Worm (Caenorhabditis elegans) whole organism, mixed stage, embryonic: ENCODE measurements around the gene wdr-60.

ENCODE experiments used
- M03D4.4 ChIP-seq: sonication (generic microtip); optimal IDR thresholded peaks from 2 replicates; lab custom pipeline; 2017; ENCODE audit warnings: mild to moderate bottlenecking, missing genetic modification characterization, missing compliant biosample characterization
- bed-3 ChIP-seq: fragments of 200-800 bp; sonication (Bioruptor generic); optimal IDR thresholded peaks from 3 replicates; lab custom pipeline; 2018; ENCODE audit warnings: mild to moderate bottlenecking, missing genetic modification characterization, moderate library complexity, missing compliant biosample characterization
- ceh-39 ChIP-seq: fragments of 150-350 bp; optimal IDR thresholded peaks from 2 replicates; lab custom pipeline; 2014; ENCODE audit warnings: missing biosample characterization, missing genetic modification characterization
- ceh-43 ChIP-seq: fragments of 200-800 bp; sonication (Bioruptor generic); optimal IDR thresholded peaks from 2 replicates; lab custom pipeline; 2018; ENCODE audit warnings: mild to moderate bottlenecking, missing genetic modification characterization, moderate library complexity, missing compliant biosample characterization
- ceh-83 ChIP-seq: fragments of 200-800 bp; sonication (Bioruptor generic); optimal IDR thresholded peaks from 2 replicates; lab custom pipeline; 2018; ENCODE audit warnings: mild to moderate bottlenecking, missing genetic modification characterization, missing compliant biosample characterization
- ces-1 ChIP-seq: fragments of 150-350 bp; optimal IDR thresholded peaks from 2 replicates; lab custom pipeline; 2014; ENCODE audit warnings: missing biosample characterization, missing genetic modification reagents, missing genetic modification characterization
- cnd-1 ChIP-seq: fragments of 200-800 bp; sonication (Bioruptor generic); optimal IDR thresholded peaks from 2 replicates; lab custom pipeline; 2018; ENCODE audit warnings: mild to moderate bottlenecking, missing genetic modification characterization, missing compliant biosample characterization
- drap-1 ChIP-seq: fragments of 200-800 bp; sonication (Bioruptor generic); optimal IDR thresholded peaks from 3 replicates; lab custom pipeline; 2018; ENCODE audit warnings: mild to moderate bottlenecking, missing genetic modification characterization, missing compliant biosample characterization
- elt-1 ChIP-seq: sonication (generic microtip); optimal IDR thresholded peaks from 2 replicates; lab custom pipeline; 2017; ENCODE audit warnings: missing genetic modification characterization, mild to moderate bottlenecking, missing compliant biosample characterization, antibody characterized with exemption, moderate library complexity, borderline replicate concordance; ENCODE audit not compliant: insufficient read depth
- elt-3 ChIP-seq: fragments of 150-350 bp; optimal IDR thresholded peaks from 2 replicates; lab custom pipeline; 2014; ENCODE audit warnings: missing biosample characterization, missing genetic modification characterization
- flh-1 ChIP-seq: fragments of 200-800 bp; sonication (Bioruptor generic); optimal IDR thresholded peaks from 2 replicates; lab custom pipeline; 2018; ENCODE audit warnings: mild to moderate bottlenecking, missing genetic modification characterization, moderate library complexity, missing compliant biosample characterization
- ham-2 ChIP-seq: fragments of 200-800 bp; sonication (Bioruptor generic); optimal IDR thresholded peaks from 2 replicates; lab custom pipeline; 2018; ENCODE audit warnings: mild to moderate bottlenecking, missing genetic modification characterization, missing compliant biosample characterization
- lin-13 ChIP-seq: fragments of 150-350 bp; optimal IDR thresholded peaks from 2 replicates; lab custom pipeline; 2014; ENCODE audit warnings: missing biosample characterization, missing genetic modification characterization
- lin-32 ChIP-seq: fragments of 200-800 bp; sonication (Bioruptor generic); optimal IDR thresholded peaks from 2 replicates; lab custom pipeline; 2018; ENCODE audit warnings: mild to moderate bottlenecking, missing genetic modification characterization, missing compliant biosample characterization
- lsy-2 ChIP-seq: fragments of 150-350 bp; optimal IDR thresholded peaks from 2 replicates; lab custom pipeline; 2014; ENCODE audit warnings: missing biosample characterization, missing genetic modification characterization
- mep-1 ChIP-seq: fragments of 150-350 bp; optimal IDR thresholded peaks from 2 replicates; lab custom pipeline; 2017; ENCODE audit warnings: missing biosample characterization, missing genetic modification reagents, missing genetic modification characterization, inconsistent platforms
- mls-2 ChIP-seq: sonication (generic microtip); optimal IDR thresholded peaks from 2 replicates; lab custom pipeline; 2016; ENCODE audit warnings: mild to moderate bottlenecking, missing genetic modification characterization, moderate library complexity, missing compliant biosample characterization
- nhr-12 ChIP-seq: fragments of 150-350 bp; optimal IDR thresholded peaks from 2 replicates; lab custom pipeline; 2014; ENCODE audit warnings: missing biosample characterization, missing genetic modification characterization
- nhr-2 ChIP-seq: fragments of 150-350 bp; optimal IDR thresholded peaks from 2 replicates; lab custom pipeline; 2014; ENCODE audit warnings: missing biosample characterization, missing genetic modification characterization
- nhr-237 ChIP-seq: fragments of 150-350 bp; optimal IDR thresholded peaks from 2 replicates; lab custom pipeline; 2014; ENCODE audit warnings: missing biosample characterization, missing genetic modification characterization
- pha-4 ChIP-seq: fragments of 150-350 bp; optimal IDR thresholded peaks from 2 replicates; lab custom pipeline; 2018; ENCODE audit warnings: missing biosample characterization, missing genetic modification reagents, missing genetic modification characterization
- sem-2 ChIP-seq: fragments of 200-800 bp; sonication (Bioruptor generic); optimal IDR thresholded peaks from 2 replicates; lab custom pipeline; 2018; ENCODE audit warnings: mild to moderate bottlenecking, missing genetic modification characterization, missing compliant biosample characterization
- snpc-4 ChIP-seq: fragments of 150-350 bp; optimal IDR thresholded peaks from 2 replicates; lab custom pipeline; 2014; ENCODE audit warnings: missing biosample characterization, missing genetic modification characterization
- sptf-1 ChIP-seq: sonication (generic microtip); optimal IDR thresholded peaks from 2 replicates; lab custom pipeline; 2017; ENCODE audit warnings: mild to moderate bottlenecking, missing genetic modification characterization, moderate library complexity, missing compliant biosample characterization
- tbx-8 ChIP-seq: fragments of 200-800 bp; sonication (Bioruptor generic); optimal IDR thresholded peaks from 2 replicates; lab custom pipeline; 2018; ENCODE audit warnings: mild to moderate bottlenecking, missing genetic modification characterization, moderate library complexity, missing compliant biosample characterization
- unc-120 ChIP-seq: sonication (generic microtip); optimal IDR thresholded peaks from 2 replicates; lab custom pipeline; 2017; ENCODE audit warnings: missing genetic modification characterization, missing compliant biosample characterization; ENCODE audit not compliant: poor library complexity, severe bottlenecking
- unc-39 ChIP-seq: fragments of 150-350 bp; optimal IDR thresholded peaks from 2 replicates; lab custom pipeline; 2014; ENCODE audit warnings: missing biosample characterization, missing genetic modification characterization
- unc-62 ChIP-seq: fragments of 150-350 bp; optimal IDR thresholded peaks from 2 replicates; lab custom pipeline; 2014; ENCODE audit warnings: missing biosample characterization, missing genetic modification reagents, missing genetic modification characterization
- zip-8 ChIP-seq: fragments of 150-350 bp; optimal IDR thresholded peaks from 2 replicates; lab custom pipeline; 2014; ENCODE audit warnings: missing biosample characterization, missing genetic modification characterization
- ztf-11 ChIP-seq: fragments of 150-350 bp; optimal IDR thresholded peaks from 2 replicates; lab custom pipeline; 2014; ENCODE audit warnings: missing biosample characterization, missing genetic modification characterization

The wdr-60 gene

DNA sequence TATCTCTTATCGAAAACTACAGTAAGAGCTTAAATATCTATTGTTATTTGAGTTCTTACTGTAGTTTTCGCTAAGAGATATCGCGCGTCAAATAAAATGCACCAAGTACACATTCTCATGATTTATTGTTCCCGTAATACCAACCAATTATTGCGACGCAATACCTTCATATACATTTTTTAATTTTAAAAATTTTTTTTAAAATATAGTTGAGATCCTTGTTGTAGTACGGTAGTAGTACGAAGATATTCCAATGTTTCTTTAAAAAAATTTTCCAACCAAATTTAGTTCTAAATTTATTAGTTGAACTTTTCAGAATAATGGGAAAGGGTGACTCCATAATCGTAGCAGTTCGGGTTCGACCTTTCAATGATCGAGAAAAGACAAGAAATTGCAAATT, 43.6 kb downstream of the wdr-60 start, which contains the start of gene klp-6:
Gene klp-6, plus strand, starts transcription at position 301 of the 400 bp plus-strand sequence.
- TF ChIP-seq drap-1 (GFP tag; lab: Kevin White, UChicago) (no peak), ham-2 (GFP tag; lab: Kevin White, UChicago) (no peak)
- TF ChIP-seq, all 35 proteins: peak for 0

DNA sequence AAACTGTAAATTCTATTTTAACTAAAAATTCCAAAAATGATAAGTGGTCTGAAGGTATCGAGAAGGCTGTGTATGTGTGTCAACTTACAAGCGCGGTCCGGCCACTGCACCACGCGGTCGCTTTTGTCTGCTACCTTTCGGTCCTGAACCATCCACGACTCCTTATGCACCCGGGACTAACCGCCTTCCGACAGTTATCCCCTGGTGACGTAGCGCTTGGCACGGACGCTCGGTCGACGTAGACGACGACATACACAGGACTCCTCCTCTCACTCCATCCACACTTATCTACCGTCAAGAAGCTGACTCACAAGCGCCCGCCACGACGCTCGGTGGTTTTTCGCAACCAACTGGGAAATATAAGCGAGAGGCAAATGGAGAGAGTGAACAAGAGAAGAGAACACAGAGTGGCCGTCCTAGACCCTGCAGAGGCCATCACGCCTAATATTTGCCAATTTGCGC, 44.4 kb downstream of the wdr-60 start:
- TF ChIP-seq unc-120 (tag; lab: Kevin White, UChicago) = peak; percentile 84
- peak; percentile 28 for TF ChIP-seq elt-3 (tag; lab: Kevin White, UChicago)
- TF ChIP-seq ceh-43 = peak; percentile 90
- peak; percentile 82 for TF ChIP-seq sem-2
- TF ChIP-seq bed-3 = peak; percentile 81
- TF ChIP-seq ham-2 (GFP tag; lab: Kevin White, UChicago) = peak; percentile 93
- TF ChIP-seq flh-1 (GFP tag; lab: Kevin White, UChicago) = peak; percentile 72
- TF ChIP-seq nhr-237 (tag; lab: Kevin White, UChicago) = peak; percentile 64
- peak; percentile 1 for TF ChIP-seq unc-39 (tag; lab: Kevin White, UChicago)
- peak; percentile 89 for TF ChIP-seq cnd-1 (tag; lab: Kevin White, UChicago)
- peak; percentile 96 for TF ChIP-seq mls-2 (tag; lab: Kevin White, UChicago)
- TF ChIP-seq unc-62 = peak; percentile 44
- peak; percentile 94 for TF ChIP-seq sptf-1
- peak; percentile 91 for TF ChIP-seq M03D4.4 (tag; lab: Kevin White, UChicago)
- TF ChIP-seq drap-1 (GFP tag; lab: Kevin White, UChicago) = peak; percentile 91
- TF ChIP-seq lin-32 = peak; percentile 77
- peak; percentile 63 for TF ChIP-seq lsy-2 (tag; lab: Kevin White, UChicago)
- peak; percentile 18 for TF ChIP-seq nhr-12 (tag; lab: Kevin White, UChicago)
- peak; percentile 78 for TF ChIP-seq nhr-2 (tag; lab: Kevin White, UChicago)
- TF ChIP-seq pha-4 = peak; percentile 39
- TF ChIP-seq mep-1 (tag; lab: Kevin White, UChicago) = peak; percentile 70
- TF ChIP-seq tbx-8 (GFP tag; lab: Kevin White, UChicago) = peak; percentile 66
- peak; percentile 91 for TF ChIP-seq ceh-83
- TF ChIP-seq ztf-11 (tag; lab: Kevin White, UChicago) = peak; percentile 70

DNA sequence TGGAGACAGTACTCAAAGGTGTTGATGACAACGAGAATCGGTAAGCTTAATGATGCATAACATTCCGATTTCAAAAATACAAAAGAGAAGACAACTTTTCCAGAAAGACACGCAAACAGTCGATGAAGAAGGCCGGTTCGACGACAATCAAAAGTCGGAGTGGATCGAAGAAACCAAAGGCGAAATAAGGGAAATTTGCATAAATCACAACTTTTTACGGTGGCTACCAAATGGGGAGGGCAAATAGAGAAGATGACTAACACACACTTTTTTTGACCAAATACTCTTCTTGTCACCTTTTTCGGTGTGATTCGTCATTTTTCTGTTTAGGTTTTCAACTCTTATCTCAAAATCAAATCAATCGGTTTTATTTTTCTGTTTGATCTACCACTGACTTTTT, 49.1 kb downstream of the wdr-60 start, which contains the start of gene C45G9.6:
Gene C45G9.6, plus strand, starts transcription at position 301 of the 400 bp plus-strand sequence.
- TF ChIP-seq ztf-11 (tag; lab: Kevin White, UChicago) (no peak), drap-1 (GFP tag; lab: Kevin White, UChicago) (no peak), unc-62 (no peak), bed-3 (no peak), zip-8 (no peak), M03D4.4 (tag; lab: Kevin White, UChicago) (no peak), ces-1 (no peak), sem-2 (no peak), ceh-39 (tag; lab: Kevin White, UChicago) (no peak), nhr-237 (tag; lab: Kevin White, UChicago) (no peak), lin-13 (no peak), snpc-4 (no peak), elt-1 (tag; lab: Kevin White, UChicago) (no peak), lin-32 (no peak), ceh-83 (no peak)
